Worm (Caenorhabditis elegans) whole organism, L4/young adult: ENCODE data around the gene C32H11.3.

Source experiments
- W03F9.2 ChIP-seq: fragments of 150-350 bp; optimal IDR thresholded peaks from 2 replicates; lab custom pipeline; 2014; ENCODE audit warnings: missing biosample characterization, missing genetic modification characterization
- dao-5 ChIP-seq: sonication (generic microtip); optimal IDR thresholded peaks from 2 replicates; lab custom pipeline; 2016; ENCODE audit warnings: missing genotype, missing genetic modification characterization, moderate library complexity, missing compliant biosample characterization
- him-1 ChIP-seq: sonication (generic microtip); optimal IDR thresholded peaks from 2 replicates; lab custom pipeline; 2016; ENCODE audit warnings: missing genotype, missing genetic modification reagents, missing genetic modification characterization, missing compliant biosample characterization

ce11 chrIV:12946488-12946887 lies 28.1 kb downstream of the C32H11.3 start, which contains the start of gene F55G11.1:
- TF ChIP-seq W03F9.2 (no peak), dao-5 (tag; lab: Kevin White, UChicago) (no peak), him-1 (tag; lab: Kevin White, UChicago) (no peak)
